Worm (Caenorhabditis elegans): ENCODE data around the gene R102.11.

DNA sequence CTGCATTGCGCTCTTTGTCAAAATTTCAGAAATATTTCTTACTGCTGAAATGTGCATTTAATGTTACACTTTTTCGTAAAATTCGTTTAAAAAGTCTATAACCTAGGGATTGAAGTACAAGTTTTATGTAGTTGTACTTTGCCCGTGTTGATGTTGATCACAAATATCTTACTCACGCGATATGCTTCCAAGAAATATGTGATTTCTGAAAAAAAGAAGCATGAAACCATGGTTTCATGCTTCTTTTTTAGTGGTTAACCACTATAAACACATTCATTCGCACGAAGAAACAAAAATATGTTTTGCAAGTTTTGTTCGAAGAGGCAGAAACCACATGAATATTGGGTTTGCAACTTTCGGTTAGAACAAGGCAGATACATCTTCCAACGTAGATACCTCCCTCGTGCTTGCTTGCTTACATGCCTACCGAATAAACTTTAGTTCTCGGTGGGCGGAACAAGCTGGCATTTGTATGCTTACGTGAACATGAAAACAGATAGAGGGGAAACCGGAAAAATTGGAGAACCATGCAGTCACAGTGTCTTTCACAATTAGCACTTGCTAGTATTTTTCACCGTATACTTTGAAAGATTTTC is 10.5 kb downstream of the R102.11 start, which contains the start of gene R102.3:
- TF ChIP-seq jun-1 (tag; optimal IDR thresholded peaks at IDR 0.05) (no peak), lin-39 (tag; optimal IDR thresholded peaks at IDR 0.05) (no peak)
